Worm (Caenorhabditis elegans): Measurements from ENCODE around the gene smz-1.

DNA sequence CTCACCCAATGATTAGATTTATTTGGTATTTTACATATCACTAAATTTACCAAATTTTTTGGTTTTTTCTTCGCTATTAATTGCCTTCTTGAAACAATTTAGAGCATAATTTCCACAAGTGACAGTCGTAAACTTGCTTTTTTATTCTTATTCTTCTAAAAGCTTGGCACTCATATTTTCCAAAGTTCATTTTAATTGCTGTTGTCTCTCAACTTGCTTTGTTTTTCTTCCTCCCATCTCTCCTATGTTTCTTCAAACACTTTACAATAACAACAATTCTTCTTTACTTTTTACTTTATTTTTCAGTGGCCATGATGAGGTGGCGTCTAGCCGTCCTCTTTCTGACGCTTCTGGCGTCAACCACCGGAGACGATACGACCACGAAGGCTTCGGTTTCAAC lies 13.5 kb downstream of the smz-1 start, which contains the start of gene igdb-2:
- TF ChIP-seq tbx-11 (GFP tag; IDR thresholded peaks at IDR 0.05): no peak
- TF ChIP-seq hnd-1 (tag; optimal IDR thresholded peaks at IDR 0.05): no peak
- no peak for TF ChIP-seq sea-1 (GFP tag; conservative IDR thresholded peaks at IDR 0.05)
- TF ChIP-seq pes-1 (GFP tag; IDR thresholded peaks at IDR 0.05): no peak
- no peak for TF ChIP-seq tbx-37 (GFP tag; conservative IDR thresholded peaks at IDR 0.05)
- TF ChIP-seq tra-4 (tag; optimal IDR thresholded peaks at IDR 0.05): no peak
- TF ChIP-seq flt-1 (GFP tag; IDR thresholded peaks at IDR 0.05): no peak
- no peak for TF ChIP-seq hmbx-1 (tag; optimal IDR thresholded peaks at IDR 0.05)
- no peak for TF ChIP-seq ama-1 (optimal IDR thresholded peaks at IDR 0.05)
- no peak for TF ChIP-seq hmg-4 (GFP tag; optimal IDR thresholded peaks at IDR 0.05)
- TF ChIP-seq B0310.2 (tag; optimal IDR thresholded peaks at IDR 0.05): no peak
